Fruit fly (Drosophila melanogaster) whole organism, larva: ENCODE results near the gene CG5334.

Source experiments
- noc ChIP-seq: fragments of 200-800 bp; sonication (Bioruptor generic); optimal IDR thresholded peaks from 3 replicates; lab custom pipeline; 2019; ENCODE audit warnings: missing biosample characterization, mild to moderate bottlenecking, missing genetic modification characterization, moderate library complexity

The CG5334 gene

DNA sequence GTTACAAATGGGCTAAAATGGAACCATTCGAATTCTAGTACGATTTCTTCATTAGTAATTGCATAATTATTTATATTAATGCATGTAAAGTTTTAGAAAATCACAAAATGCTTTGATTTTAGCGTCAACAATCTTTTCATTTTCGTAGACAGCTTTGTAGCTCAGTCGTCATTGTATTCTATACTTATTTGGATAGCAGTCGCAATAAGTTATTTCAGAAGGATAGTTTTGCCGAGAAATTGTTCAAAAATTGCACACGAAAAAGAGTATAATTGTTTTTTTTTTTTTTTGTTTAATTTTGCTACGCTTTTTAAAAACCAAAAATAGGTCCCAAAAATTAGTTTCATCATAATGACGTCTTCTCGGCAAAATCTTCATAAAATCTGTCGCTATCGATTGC lies at the start of gene CG5334:
Gene CG5334 (plus strand): TSS at position 301 of the 400 bp plus-strand sequence.
- no peak for TF ChIP-seq noc

DNA sequence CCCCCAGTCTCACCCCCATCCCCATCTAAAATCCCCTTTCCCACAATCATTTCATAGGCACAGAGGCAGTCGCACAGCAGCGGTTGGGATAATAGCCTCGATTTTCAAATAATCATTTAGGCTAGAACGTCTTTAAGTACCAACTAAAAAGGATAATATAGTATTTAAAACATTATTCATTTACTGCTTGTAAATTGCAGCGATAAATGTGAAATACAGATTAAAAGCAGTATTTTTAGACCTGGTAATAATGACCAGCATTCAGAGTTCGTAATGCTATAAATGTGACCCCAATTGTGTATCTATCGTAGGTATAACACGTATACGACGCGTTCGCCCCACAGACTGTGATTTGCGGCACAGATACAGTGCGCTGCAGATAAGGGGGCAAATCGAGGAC lies 47.5 kb upstream of the CG5334 start:
- TF ChIP-seq noc = no peak

DNA sequence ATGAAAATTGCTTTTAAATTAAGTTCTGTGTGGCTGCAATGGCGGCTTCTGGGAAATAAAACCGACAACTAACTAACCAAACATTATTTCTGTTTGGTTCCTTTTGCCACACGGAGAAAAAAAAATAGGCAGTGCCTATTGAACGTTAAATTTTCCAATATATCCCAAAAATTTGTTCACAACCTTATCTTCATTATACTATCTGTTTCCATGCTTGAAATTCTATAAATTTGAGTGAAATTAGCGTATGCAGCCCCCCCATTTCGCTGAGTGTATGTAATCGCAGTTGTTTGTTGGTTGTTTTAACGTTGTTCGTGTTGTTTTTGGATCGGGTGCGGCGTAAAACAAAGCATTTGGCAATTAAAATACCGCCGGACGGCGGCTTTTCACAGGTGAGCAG lies 36.7 kb upstream of the CG5334 start:
- no peak for TF ChIP-seq noc

DNA sequence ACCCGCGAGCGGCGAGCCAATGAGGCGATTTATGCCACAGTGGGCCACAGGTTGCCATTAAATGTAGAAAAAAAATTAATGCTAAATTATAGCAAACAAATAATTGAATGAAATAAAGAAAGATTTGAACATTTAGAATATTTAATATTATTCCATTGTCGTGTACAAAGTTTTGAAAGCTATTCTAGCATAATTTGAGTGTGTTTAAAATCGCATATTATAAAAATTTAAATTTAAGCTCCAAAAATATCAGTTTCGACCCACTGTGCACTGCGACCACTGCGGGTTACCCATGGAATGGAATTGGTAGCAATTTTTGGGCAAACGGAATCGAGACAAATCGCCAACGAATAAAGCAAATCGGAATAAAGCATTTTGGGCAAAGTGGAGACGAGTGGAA lies 31.3 kb upstream of the CG5334 start:
- TF ChIP-seq noc = no peak

DNA sequence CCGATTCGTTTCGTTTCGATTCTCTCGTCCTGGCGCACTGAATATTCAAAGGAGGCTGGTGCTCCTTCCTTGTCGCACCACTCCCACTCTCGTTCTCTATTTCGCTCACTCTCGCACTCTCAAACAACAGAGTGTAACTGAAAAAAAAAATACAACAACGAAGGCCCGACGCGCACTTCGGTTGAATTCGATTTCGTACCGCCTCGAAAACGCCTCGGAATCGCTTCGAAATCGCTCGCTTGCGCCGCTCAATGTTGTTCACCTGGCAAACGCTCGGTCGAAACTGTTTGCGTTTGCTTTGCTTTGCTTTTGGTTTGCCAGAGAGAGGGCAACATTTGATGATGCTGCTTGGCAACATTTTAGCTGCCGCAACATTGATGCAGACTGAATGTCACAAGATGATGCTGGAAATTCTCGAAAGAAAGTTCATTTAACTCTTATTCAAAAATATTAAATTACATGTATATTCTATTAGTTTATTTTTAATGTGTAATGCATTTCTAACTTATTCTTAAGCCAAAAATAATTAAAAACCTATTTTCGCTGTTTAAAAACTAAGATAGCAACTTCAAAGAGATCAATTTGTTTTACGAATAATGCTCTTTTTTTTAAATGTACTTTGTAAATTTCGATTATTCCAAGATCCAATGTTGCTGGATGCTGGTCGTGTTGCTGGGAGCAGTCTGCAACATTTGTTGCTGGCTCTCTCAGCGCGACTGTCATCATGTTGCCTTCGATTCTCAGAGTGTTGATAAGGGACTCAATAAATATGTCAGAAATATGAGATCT lies 25.8 kb upstream of the CG5334 start, which contains the start of gene NetB:
Gene NetB (minus strand): TSS at position 291 of the 789 bp plus-strand sequence.
- TF ChIP-seq noc = no peak

DNA sequence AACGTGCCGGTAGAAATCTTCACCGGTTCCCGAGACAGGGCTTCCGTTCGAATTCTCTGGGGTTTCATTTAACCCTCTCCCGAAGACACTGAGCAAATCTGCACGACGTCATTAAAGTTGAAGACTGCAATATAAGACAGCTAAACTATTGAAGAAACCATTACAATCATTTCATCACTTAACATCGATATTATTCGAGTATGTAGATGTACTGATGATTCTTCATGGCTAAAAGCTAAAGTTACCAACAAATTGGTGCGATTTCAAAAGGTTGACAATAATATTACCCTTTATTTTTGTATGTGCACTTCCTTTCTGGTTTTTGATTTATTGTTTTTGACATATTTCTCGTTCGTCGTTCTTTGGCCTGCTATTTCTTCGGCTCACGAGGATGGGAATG lies 24.7 kb upstream of the CG5334 start:
- TF ChIP-seq noc = no peak

DNA sequence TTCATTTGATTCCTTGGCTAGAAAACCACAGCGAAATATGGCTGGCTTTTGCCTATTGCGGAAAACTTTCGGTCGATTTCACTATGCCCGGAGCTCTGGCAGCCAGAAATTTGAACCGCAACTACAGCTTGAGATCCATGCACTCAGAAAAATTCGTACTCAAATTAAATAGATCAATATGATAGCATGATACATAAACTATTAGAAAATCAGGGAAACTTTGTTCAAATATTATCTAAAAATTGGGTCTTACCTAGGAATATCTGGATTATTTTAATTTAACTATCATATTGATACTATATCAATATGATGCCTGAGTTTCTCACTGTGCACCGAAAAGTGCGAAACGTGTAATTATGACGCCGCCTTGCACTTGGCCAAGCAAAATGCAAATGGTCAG lies 23.9 kb upstream of the CG5334 start:
- no peak for TF ChIP-seq noc

DNA sequence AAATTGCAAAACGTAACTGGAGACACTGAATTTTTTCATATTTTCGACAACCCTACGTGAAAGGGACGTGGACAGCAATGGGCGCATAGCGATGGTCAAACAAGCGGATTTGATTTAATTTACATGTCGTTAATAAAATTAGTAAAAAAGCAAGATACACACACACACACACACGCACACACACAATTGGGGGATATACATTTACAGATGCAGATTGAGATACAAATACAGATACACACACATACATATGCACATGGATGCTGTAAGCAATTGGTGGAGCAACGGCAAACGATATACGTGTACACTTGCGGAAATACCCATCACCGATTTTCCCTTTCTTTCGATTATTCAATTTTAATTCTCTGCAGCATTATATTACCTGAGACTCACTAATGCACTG lies 10.1 kb upstream of the CG5334 start:
- no peak for TF ChIP-seq noc

DNA sequence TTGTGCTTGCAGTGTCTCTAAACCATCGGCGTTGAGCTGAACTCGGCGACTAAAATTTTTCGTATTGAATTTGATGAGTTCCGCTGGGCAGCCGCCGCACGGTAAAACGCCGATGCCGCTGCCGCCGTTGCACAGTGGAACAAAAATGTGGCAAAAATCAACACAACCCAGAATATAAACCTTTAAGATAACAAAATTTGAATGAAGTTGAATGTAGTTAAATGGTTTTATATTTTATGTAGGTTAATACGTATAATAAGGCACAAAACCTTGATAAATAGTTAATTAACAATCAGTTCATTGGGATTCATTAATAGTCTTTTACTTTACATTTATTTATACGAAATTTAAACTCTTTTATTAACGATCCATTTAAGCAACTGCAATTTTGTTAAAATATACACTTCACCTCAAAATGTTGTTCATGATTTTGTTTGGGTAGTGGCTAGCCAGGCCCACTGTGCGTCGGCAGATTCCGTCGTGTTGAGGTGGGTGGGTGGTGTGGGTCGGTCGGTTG lies 9.3 kb upstream of the CG5334 start, which contains the start of gene CG15890:
Gene CG15890 (minus strand): TSS at position 51 of the 517 bp plus-strand sequence.
- no peak for TF ChIP-seq noc

DNA sequence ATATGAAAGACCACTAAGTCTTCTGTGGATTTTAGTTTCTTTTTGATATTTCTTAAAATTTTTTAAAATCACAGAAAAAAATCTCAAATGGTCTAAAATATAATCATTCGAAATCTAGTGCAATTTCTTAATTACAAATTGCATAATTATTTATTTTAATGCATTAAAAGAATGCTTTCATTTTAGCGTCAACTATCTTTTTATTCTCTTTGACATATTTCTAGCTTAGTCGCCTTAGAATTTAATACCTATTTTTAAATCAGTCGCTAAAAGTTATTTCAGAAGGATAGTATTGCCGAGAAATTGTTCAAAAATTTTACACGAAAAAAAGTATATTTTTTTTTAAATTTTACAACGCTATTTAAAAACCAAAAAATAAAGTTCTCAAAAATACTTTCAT lies 1.4 kb downstream of the CG5334 start, which contains the start of gene CG5347:
Gene CG5347 (plus strand): TSS at position 301 of the 400 bp plus-strand sequence.
- no peak for TF ChIP-seq noc

DNA sequence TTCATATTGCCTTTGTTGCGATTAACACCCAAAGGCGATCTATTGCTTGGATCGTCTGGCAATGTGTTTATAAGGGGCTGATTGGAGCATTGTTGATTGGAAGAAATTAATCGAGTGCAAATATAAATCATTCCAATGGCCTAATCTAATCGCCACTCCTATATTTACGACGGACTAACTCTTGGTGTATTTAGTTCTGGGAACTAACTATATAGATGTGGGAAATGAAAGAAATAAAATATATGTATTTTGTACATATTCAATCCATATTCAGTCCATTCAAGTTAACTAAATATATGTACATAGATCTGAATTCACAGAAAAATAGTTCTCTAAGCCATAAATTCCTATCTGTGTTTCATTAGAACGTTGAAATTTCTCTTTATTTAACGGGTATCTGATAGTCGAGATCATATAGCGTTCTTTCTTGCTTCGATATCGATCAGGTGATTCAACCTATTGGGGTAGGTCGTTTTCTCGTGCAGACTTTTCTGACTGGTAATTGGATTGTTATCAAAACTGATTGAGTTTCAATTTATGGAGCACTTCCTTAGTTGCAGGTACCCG lies 9.0 kb downstream of the CG5334 start, which contains the start of gene Ag5r2:
Gene Ag5r2 (minus strand): TSS at position 51 of the 567 bp plus-strand sequence.
- peak; percentile 76 for TF ChIP-seq noc

DNA sequence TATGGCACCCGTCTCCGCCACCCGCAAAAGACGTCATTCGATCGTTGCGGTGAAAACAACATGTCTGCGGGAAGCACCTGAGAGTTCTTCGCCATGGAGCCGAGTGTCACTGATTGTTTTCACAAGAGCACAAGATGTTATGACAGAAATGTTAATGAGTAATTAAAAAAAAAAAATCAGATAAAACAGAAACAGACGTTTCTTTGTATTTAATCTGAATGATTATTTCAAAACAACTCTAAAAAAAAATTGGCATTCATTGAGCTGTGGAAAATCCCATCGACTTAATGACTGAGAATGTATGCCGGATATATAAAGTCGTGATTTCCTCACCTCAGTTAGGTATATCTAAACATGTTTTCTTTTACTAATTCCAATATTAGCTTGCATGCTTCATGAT lies 11.3 kb downstream of the CG5334 start, which contains the start of gene Ag5r:
Gene Ag5r (minus strand): TSS at position 101 of the 400 bp plus-strand sequence.
- TF ChIP-seq noc = no peak

DNA sequence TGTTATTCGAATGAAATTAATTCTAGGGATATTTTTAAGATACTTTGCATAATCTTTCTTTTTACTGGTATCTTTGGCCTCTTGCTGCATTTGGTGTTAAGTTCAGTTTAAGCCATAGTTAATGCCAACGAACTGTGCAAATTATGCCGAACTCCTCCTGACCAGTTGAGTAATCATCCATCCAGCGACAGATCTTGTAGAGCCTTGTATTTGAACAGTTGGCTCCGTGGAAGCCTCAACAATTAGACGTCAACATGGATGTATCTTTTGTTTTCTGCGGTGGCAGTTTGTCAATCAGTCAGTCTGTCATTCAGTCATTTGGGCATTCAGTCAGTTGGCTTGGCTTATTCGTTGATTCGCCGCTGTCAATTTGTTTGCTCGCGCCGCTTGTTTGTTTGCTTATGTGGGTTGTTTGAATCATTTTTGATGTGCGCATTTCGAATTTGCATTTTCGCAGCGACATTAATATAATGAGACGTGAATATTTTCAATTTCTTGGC lies 27.6 kb downstream of the CG5334 start:
- TF ChIP-seq noc = peak; percentile 8

DNA sequence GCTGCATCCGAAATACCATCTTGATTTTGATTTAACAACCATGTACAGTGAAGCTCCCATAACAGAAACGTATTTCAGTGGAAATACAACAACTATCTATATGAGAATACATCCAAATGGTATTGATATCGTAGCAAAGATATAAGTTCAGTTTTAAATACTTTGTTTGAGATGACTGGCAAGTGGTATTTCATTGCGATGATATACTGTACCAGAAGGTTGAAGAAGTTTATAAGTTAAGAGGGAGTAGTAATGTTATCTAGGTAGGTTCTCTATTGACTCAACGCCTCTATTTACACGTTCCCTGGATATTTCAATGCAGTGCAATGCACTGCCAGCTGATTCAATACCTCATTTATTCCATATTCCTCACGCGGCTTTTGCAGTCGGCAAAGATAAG lies 30.5 kb downstream of the CG5334 start:
- TF ChIP-seq noc = no peak

DNA sequence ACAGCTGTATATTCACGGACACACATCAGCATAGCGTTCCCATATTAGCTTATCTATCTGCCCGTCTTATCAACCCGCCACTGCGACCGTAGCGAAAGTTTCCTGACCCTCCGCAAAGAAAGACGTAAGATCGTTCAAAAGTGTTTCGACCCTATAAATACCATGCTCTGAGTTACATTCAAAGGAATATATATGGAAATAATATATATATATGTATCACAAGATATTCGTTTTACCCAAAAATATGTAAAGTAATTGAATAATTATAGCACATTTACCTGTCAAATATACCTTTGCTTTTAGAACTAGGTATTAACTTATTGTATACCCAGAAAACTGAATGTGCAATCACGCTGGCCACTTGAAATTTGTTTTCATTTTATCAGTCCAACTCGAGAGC lies 35.3 kb downstream of the CG5334 start:
- peak; percentile 66 for TF ChIP-seq noc

DNA sequence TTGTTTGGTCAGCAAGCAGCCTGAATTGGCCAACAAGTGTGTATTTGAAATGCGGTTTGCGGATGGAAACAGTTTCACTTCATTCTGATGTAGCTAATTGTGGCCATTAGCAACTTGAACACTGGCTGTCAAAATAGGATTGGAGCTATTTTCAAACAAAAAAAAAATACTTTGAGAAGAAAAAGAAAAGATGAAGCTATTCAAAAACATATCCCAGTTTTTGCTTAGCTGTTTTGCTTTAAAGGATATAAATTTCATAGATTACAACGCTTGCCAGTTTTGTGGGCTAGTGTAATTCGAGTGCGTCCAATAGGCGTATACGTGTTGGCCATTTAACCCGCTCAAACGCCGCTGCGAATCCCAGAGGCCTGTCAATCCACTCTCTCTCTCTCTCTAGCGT lies 37.1 kb downstream of the CG5334 start:
- TF ChIP-seq noc = no peak

DNA sequence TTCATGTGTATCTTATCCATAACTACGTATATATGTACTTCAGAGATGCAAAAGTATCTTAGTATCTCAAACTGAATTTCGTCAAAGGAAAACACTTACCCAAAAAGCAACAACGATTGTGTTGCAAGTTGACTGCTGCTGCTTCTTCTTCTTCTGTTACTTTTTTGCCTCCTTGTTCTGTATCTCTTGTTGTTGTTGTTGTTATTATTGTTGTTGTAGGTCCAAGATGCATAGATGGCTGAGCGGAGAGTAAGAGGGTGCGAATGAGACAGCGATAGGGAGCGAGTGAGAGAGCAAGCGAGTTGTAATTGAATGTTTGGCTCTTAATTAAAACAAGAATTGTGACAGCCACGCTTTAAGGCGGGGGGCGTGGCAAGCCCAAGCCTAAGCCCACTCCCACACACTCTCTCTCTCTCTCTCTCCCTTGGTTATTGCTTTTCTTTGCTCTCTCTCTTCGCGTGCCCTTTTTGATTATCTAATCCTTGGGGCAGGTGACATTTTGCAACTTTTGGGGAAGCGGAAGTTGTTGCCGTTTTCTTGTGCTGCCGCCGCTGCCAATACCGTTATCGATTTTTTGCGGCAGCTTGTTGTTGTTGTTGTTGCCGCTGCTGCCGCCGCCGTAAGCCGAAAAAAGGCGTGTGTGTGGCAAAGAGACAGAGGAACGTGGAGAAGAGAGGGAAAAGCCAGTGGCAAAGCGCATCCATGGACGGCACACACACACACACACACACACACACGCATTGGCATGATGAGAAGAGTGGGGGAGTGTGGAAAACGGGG lies 49.8 kb downstream of the CG5334 start:
- TF ChIP-seq noc = no peak
